Fruit fly (Drosophila melanogaster) whole organism, pupa: Measurements from ENCODE around the gene CG31515.

Experiments
- CG10348 ChIP-seq: fragments of 200-800 bp; sonication (Bioruptor generic); IDR thresholded peaks from 2 replicates; pipeline ENCODE4 v1.3.6; 2022; ENCODE audit warnings: missing biosample characterization, missing genetic modification characterization
- CG12605 ChIP-seq: fragments of 200-800 bp; sonication (Bioruptor generic); IDR thresholded peaks from 2 replicates; pipeline ENCODE4 v1.3.6; 2022; ENCODE audit warnings: missing biosample characterization, missing genetic modification characterization
- CG13204 ChIP-seq: fragments of 200-800 bp; sonication (Bioruptor generic); optimal IDR thresholded peaks from 2 replicates; lab custom pipeline; 2018; ENCODE audit warnings: missing biosample characterization, mild to moderate bottlenecking, missing genetic modification characterization, moderate library complexity
- CG14655 ChIP-seq: fragments of 200-800 bp; sonication (Bioruptor generic); optimal IDR thresholded peaks from 3 replicates; lab custom pipeline; 2017; ENCODE audit warnings: mild to moderate bottlenecking, missing biosample characterization, missing genetic modification reagents, missing genetic modification characterization
- CG15710 ChIP-seq: fragments of 200-800 bp; sonication (Bioruptor generic); optimal IDR thresholded peaks from 2 replicates; lab custom pipeline; 2018; ENCODE audit warnings: missing biosample characterization, mild to moderate bottlenecking, missing genetic modification characterization, moderate library complexity
- CG17806 ChIP-seq: fragments of 200-800 bp; sonication (Bioruptor generic); optimal IDR thresholded peaks from 2 replicates; lab custom pipeline; 2018; ENCODE audit warnings: missing biosample characterization, mild to moderate bottlenecking, missing genetic modification characterization, moderate library complexity
- CG32121 ChIP-seq: fragments of 200-800 bp; sonication (Bioruptor generic); IDR thresholded peaks from 2 replicates; pipeline ENCODE4 v1.3.6; 2022; ENCODE audit warnings: missing biosample characterization, missing genetic modification characterization
- CG34367 ChIP-seq: fragments of 200-800 bp; sonication (Bioruptor generic); optimal IDR thresholded peaks from 2 replicates; lab custom pipeline; 2018; ENCODE audit warnings: missing biosample characterization, mild to moderate bottlenecking, missing genetic modification characterization
- CG4496 ChIP-seq: fragments of 200-800 bp; sonication (Bioruptor generic); IDR thresholded peaks from 3 replicates; pipeline ENCODE4 v1.3.6; 2022; ENCODE audit warnings: missing biosample characterization, missing genetic modification characterization
- CG8159 ChIP-seq: fragments of 200-800 bp; sonication (Bioruptor generic); optimal IDR thresholded peaks from 3 replicates; lab custom pipeline; 2018; ENCODE audit warnings: missing biosample characterization, mild to moderate bottlenecking, missing genetic modification characterization, moderate library complexity
- CG8301 ChIP-seq: fragments of 200-800 bp; sonication (Bioruptor generic); optimal IDR thresholded peaks from 2 replicates; lab custom pipeline; 2018; ENCODE audit warnings: missing biosample characterization, mild to moderate bottlenecking, missing genetic modification characterization
- CG9948 ChIP-seq: fragments of 200-800 bp; sonication (Bioruptor generic); optimal IDR thresholded peaks from 2 replicates; lab custom pipeline; 2018; ENCODE audit warnings: missing biosample characterization, mild to moderate bottlenecking, missing genetic modification characterization, moderate library complexity
- D1 ChIP-seq: fragments of 200-800 bp; sonication (Bioruptor generic); optimal IDR thresholded peaks from 2 replicates; lab custom pipeline; 2018; ENCODE audit warnings: missing biosample characterization, mild to moderate bottlenecking, missing genetic modification characterization, moderate library complexity
- EcR ChIP-seq: fragments of 200-800 bp; sonication (Bioruptor generic); optimal IDR thresholded peaks from 3 replicates; lab custom pipeline; 2019; ENCODE audit warnings: missing biosample characterization, missing genetic modification characterization, mild to moderate bottlenecking, moderate library complexity, missing genetic modification reagents
- Ets98B ChIP-seq: fragments of 200-800 bp; sonication (Bioruptor generic); IDR thresholded peaks from 2 replicates; pipeline ENCODE4 v1.3.6; 2022; ENCODE audit warnings: missing biosample characterization, missing genetic modification characterization
- Pif1A ChIP-seq: fragments of 200-800 bp; sonication (Bioruptor generic); optimal IDR thresholded peaks from 3 replicates; lab custom pipeline; 2016; ENCODE audit warnings: missing biosample characterization, missing genetic modification characterization
- Pif1B ChIP-seq: fragments of 200-800 bp; sonication (Bioruptor generic); optimal IDR thresholded peaks from 3 replicates; lab custom pipeline; 2016; ENCODE audit warnings: missing biosample characterization, missing genetic modification characterization
- Snoo ChIP-seq: fragments of 200-800 bp; sonication (Bioruptor generic); optimal IDR thresholded peaks from 3 replicates; lab custom pipeline; 2017; ENCODE audit warnings: missing biosample characterization, mild to moderate bottlenecking, missing genetic modification characterization, inconsistent platforms
- fd96Ca ChIP-seq: fragments of 200-800 bp; sonication (Bioruptor generic); IDR thresholded peaks from 3 replicates; pipeline ENCODE4 v1.3.6; 2022; ENCODE audit warnings: missing biosample characterization, missing genetic modification characterization
- gl ChIP-seq: fragments of 200-800 bp; sonication (Bioruptor generic); optimal IDR thresholded peaks from 2 replicates; lab custom pipeline; 2018; ENCODE audit warnings: missing biosample characterization, mild to moderate bottlenecking, missing genetic modification characterization
- rn ChIP-seq: fragments of 200-800 bp; sonication (Bioruptor generic); IDR thresholded peaks from 2 replicates; pipeline ENCODE4 v1.3.6; 2022; ENCODE audit warnings: missing biosample characterization, missing genetic modification characterization

The CG31515 gene

dm6 chr3R:23346893-23347396 is 41.8 kb downstream of the CG31515 start:
- TF ChIP-seq CG14655 (GFP tag; lab: Kevin White, UChicago) (peak; percentile 69), CG4496 (GFP tag; lab: Robert Waterston, UW) (peak; percentile 77), D1 (tag; lab: Kevin White, UChicago) (peak; percentile 69), rn (GFP tag; lab: Robert Waterston, UW) (no peak), CG15710 (tag; lab: Kevin White, UChicago) (peak; percentile 56), fd96Ca (GFP tag; lab: Robert Waterston, UW) (peak; percentile 76), gl (tag; lab: Kevin White, UChicago) (no peak), Pif1B (GFP tag; lab: Kevin White, UChicago) (no peak), CG34367 (tag; lab: Kevin White, UChicago) (peak; percentile 32), CG17806 (tag; lab: Kevin White, UChicago) (peak; percentile 54), CG8301 (tag; lab: Kevin White, UChicago) (peak; percentile 42), CG10348 (GFP tag; lab: Robert Waterston, UW) (no peak), CG8159 (tag; lab: Kevin White, UChicago) (peak; percentile 68), CG13204 (GFP tag; lab: Kevin White, UChicago) (no peak), CG12605 (no peak), Ets98B (GFP tag; lab: Robert Waterston, UW) (peak; percentile 35; the same call in 1 of the 2 replicates), Snoo (tag; lab: Kevin White, UChicago) (peak; percentile 75), Pif1A (GFP tag; lab: Kevin White, UChicago) (peak; percentile 28), CG9948 (tag; lab: Kevin White, UChicago) (peak; percentile 60), EcR (GFP tag; lab: Kevin White, UChicago) (no peak), CG32121 (GFP tag; lab: Robert Waterston, UW) (peak; percentile 50; the same call in 1 of the 2 replicates)

- TF ChIP-seq CG32121 (GFP tag; lab: Robert Waterston, UW) (peak; percentile 32; the same call in 1 of the 2 replicates), Ets98B (GFP tag; lab: Robert Waterston, UW) (peak; percentile 4; the same call in 1 of the 2 replicates), fd96Ca (GFP tag; lab: Robert Waterston, UW) (no peak), CG12605 (peak; percentile 30; the same call in 1 of the 2 replicates)
- TF ChIP-seq, all 21 proteins: peak for 3
These were observed 42.6 kb downstream of the CG31515 start, which contains the start of gene pnt for dm6 chr3R:23346007-23346681. TSS of gene pnt (minus strand) at chr3R:23346167.

dm6 chr3R:23345057-23345776 is 43.5 kb downstream of the CG31515 start:
- peak; percentile 77 for TF ChIP-seq CG17806 (tag; lab: Kevin White, UChicago)
- peak; percentile 25 for TF ChIP-seq gl (tag; lab: Kevin White, UChicago)
- TF ChIP-seq CG8159 (tag; lab: Kevin White, UChicago): peak; percentile 82
- TF ChIP-seq CG14655 (GFP tag; lab: Kevin White, UChicago): peak; percentile 84
- peak; percentile 81 for TF ChIP-seq CG9948 (tag; lab: Kevin White, UChicago)
- peak; percentile 34 for TF ChIP-seq EcR (GFP tag; lab: Kevin White, UChicago)
- TF ChIP-seq CG8301 (tag; lab: Kevin White, UChicago): peak; percentile 75
- peak; percentile 5 for TF ChIP-seq Pif1B (GFP tag; lab: Kevin White, UChicago)
- peak; percentile 36 for TF ChIP-seq CG13204 (GFP tag; lab: Kevin White, UChicago)
- peak; percentile 77 for TF ChIP-seq CG15710 (tag; lab: Kevin White, UChicago)
- TF ChIP-seq Snoo (tag; lab: Kevin White, UChicago): no peak
- peak; percentile 67; the same call in 2 of the 3 replicates for TF ChIP-seq CG4496 (GFP tag; lab: Robert Waterston, UW)
- peak; percentile 59 for TF ChIP-seq CG12605
- TF ChIP-seq CG32121 (GFP tag; lab: Robert Waterston, UW): peak; percentile 46; the same call in 1 of the 2 replicates
- TF ChIP-seq rn (GFP tag; lab: Robert Waterston, UW): 0 out of 2 replicates have a peak, but pooled peaks have one; percentile 38
- TF ChIP-seq Pif1A (GFP tag; lab: Kevin White, UChicago): peak; percentile 56
- no peak for TF ChIP-seq CG10348 (GFP tag; lab: Robert Waterston, UW)
- no peak for TF ChIP-seq fd96Ca (GFP tag; lab: Robert Waterston, UW)
- TF ChIP-seq D1 (tag; lab: Kevin White, UChicago): no peak
- TF ChIP-seq Ets98B (GFP tag; lab: Robert Waterston, UW): peak; percentile 58
- TF ChIP-seq CG34367 (tag; lab: Kevin White, UChicago): peak; percentile 72

- TF ChIP-seq CG13204 (GFP tag; lab: Kevin White, UChicago) (peak; percentile 61), CG34367 (tag; lab: Kevin White, UChicago) (no peak), EcR (GFP tag; lab: Kevin White, UChicago) (peak; percentile 87)
These were observed 44.9 kb downstream of the CG31515 start for dm6 chr3R:23343707-23344310.
